Fruit fly (Drosophila melanogaster) whole organism, embryonic: ENCODE data around the gene CG9737.
A peak's percentile ranks its signal among the peaks of the same experiment; 100 is the strongest.

Source experiments
- Atf3 ChIP-seq: fragments of 200-800 bp; sonication (Bioruptor generic); optimal IDR thresholded peaks from 3 replicates; lab custom pipeline; 2016; ENCODE audit warnings: missing biosample characterization, missing genetic modification characterization
- Awh ChIP-seq: fragments of 200-800 bp; sonication (Bioruptor generic); IDR thresholded peaks from 2 replicates; pipeline ENCODE4, ENCODE4 v1.3.6; 2022; ENCODE audit warnings: missing biosample characterization, missing genetic modification characterization
- BEAF-32 ChIP-seq: fragments of 200-800 bp; sonication (Bioruptor generic); optimal IDR thresholded peaks from 3 replicates; lab custom pipeline; 2017; ENCODE audit warnings: missing biosample characterization, missing genetic modification characterization, mild to moderate bottlenecking, moderate library complexity, missing genetic modification reagents
- Bgb ChIP-seq: fragments of 200-800 bp; sonication (Bioruptor generic); IDR thresholded peaks from 2 replicates; pipeline ENCODE4 v1.3.6; 2022; ENCODE audit warnings: missing biosample characterization, missing genetic modification characterization; ENCODE audit not compliant: partially characterized antibody
- CG10462 ChIP-seq: fragments of 200-800 bp; sonication (Bioruptor generic); optimal IDR thresholded peaks from 2 replicates; lab custom pipeline; 2016; ENCODE audit warnings: missing biosample characterization, missing genetic modification characterization
- CG11085 ChIP-seq: fragments of 200-800 bp; sonication (Bioruptor generic); IDR thresholded peaks from 2 replicates; pipeline ENCODE4 v1.3.6; 2022; ENCODE audit warnings: missing biosample characterization, missing genetic modification characterization
- CG11247 ChIP-seq: fragments of 200-800 bp; sonication (Bioruptor generic); IDR thresholded peaks from 2 replicates; pipeline ENCODE4 v1.3.6; 2022; ENCODE audit warnings: missing biosample characterization, missing genetic modification characterization
- CG13296 ChIP-seq: fragments of 200-800 bp; sonication (Bioruptor generic); optimal IDR thresholded peaks from 3 replicates; lab custom pipeline; 2018; ENCODE audit warnings: missing biosample characterization, mild to moderate bottlenecking, missing genetic modification characterization
- CG13775 ChIP-seq: fragments of 200-800 bp; sonication (Bioruptor generic); optimal IDR thresholded peaks from 3 replicates; lab custom pipeline; 2017; ENCODE audit warnings: missing biosample characterization, mild to moderate bottlenecking, missing genetic modification characterization
- CG13894 ChIP-seq: fragments of 200-800 bp; sonication (Bioruptor generic); optimal IDR thresholded peaks from 3 replicates; lab custom pipeline; 2018; ENCODE audit warnings: missing biosample characterization, mild to moderate bottlenecking, missing genetic modification characterization, moderate library complexity
- CG14667 ChIP-seq: fragments of 200-800 bp; sonication (Bioruptor generic); IDR thresholded peaks from 2 replicates; pipeline ENCODE4 v1.3.6; 2022; ENCODE audit warnings: missing biosample characterization, missing genetic modification characterization
- CG15073 ChIP-seq: fragments of 200-800 bp; sonication (Bioruptor generic); optimal IDR thresholded peaks from 2 replicates; lab custom pipeline; 2016; ENCODE audit warnings: missing biosample characterization, missing genetic modification characterization
- CG16815 ChIP-seq: fragments of 200-800 bp; sonication (Bioruptor generic); optimal IDR thresholded peaks from 3 replicates; lab custom pipeline; 2017; ENCODE audit warnings: missing biosample characterization, mild to moderate bottlenecking, missing genetic modification characterization
- CG17328 ChIP-seq: fragments of 200-800 bp; sonication (Bioruptor generic); IDR thresholded peaks from 2 replicates; pipeline ENCODE4 v1.3.6; 2022; ENCODE audit warnings: missing biosample characterization, missing genetic modification characterization
- CG17829 ChIP-seq: fragments of 200-800 bp; optimal IDR thresholded peaks from 2 replicates; lab custom pipeline; 2019; ENCODE audit warnings: missing biosample characterization, mild to moderate bottlenecking, missing genetic modification characterization, moderate library complexity
- CG30403 ChIP-seq: fragments of 200-800 bp; sonication (Bioruptor generic); optimal IDR thresholded peaks from 3 replicates; lab custom pipeline; 2016; ENCODE audit warnings: missing biosample characterization, missing genetic modification characterization
- CG30431 ChIP-seq: fragments of 200-800 bp; sonication (Bioruptor generic); optimal IDR thresholded peaks from 2 replicates; lab custom pipeline; 2017; ENCODE audit warnings: missing biosample characterization, missing genetic modification characterization
- CG34224 ChIP-seq: fragments of 200-800 bp; sonication (Bioruptor generic); IDR thresholded peaks from 3 replicates; pipeline ENCODE4 v1.3.6; 2022; ENCODE audit warnings: missing biosample characterization, missing genetic modification characterization; ENCODE audit not compliant: partially characterized antibody
- CG3838 ChIP-seq: fragments of 200-800 bp; sonication (Bioruptor generic); optimal IDR thresholded peaks from 3 replicates; lab custom pipeline; 2016; ENCODE audit warnings: missing biosample characterization, missing genetic modification characterization
- CG4404 ChIP-seq: fragments of 200-800 bp; sonication (Bioruptor generic); IDR thresholded peaks from 2 replicates; pipeline ENCODE4 v1.3.6; 2022; ENCODE audit warnings: missing biosample characterization, missing genetic modification characterization
- CG6791 ChIP-seq: fragments of 200-800 bp; sonication (Bioruptor generic); IDR thresholded peaks from 3 replicates; pipeline ENCODE4 v1.3.6; 2022; ENCODE audit warnings: missing biosample characterization, missing genetic modification characterization; ENCODE audit not compliant: partially characterized antibody
- CG7928 ChIP-seq: fragments of 200-800 bp; sonication (Bioruptor generic); optimal IDR thresholded peaks from 2 replicates; lab custom pipeline; 2017; ENCODE audit warnings: missing biosample characterization, mild to moderate bottlenecking, missing genetic modification characterization
- CG8089 ChIP-seq: fragments of 200-800 bp; sonication (Bioruptor generic); optimal IDR thresholded peaks from 3 replicates; lab custom pipeline; 2016; ENCODE audit warnings: missing biosample characterization, missing genetic modification characterization
- CG8290 ChIP-seq, 3 experiments: fragments of 200-800 bp; sonication (Bioruptor generic); optimal IDR thresholded peaks; 2 replicates each; lab custom pipeline; 2016 to 2019; ENCODE audit warnings: missing biosample characterization in 3 of 3, missing genetic modification characterization in 3 of 3, mild to moderate bottlenecking in 2 of 3, moderate library complexity in 1 of 3
- CG9727 ChIP-seq: fragments of 200-800 bp; sonication (Bioruptor generic); optimal IDR thresholded peaks from 3 replicates; lab custom pipeline; 2017; ENCODE audit warnings: missing biosample characterization, mild to moderate bottlenecking, missing genetic modification characterization
- CG9797 ChIP-seq: fragments of 200-800 bp; sonication (Bioruptor generic); optimal IDR thresholded peaks from 3 replicates; lab custom pipeline; 2018; ENCODE audit warnings: missing biosample characterization, mild to moderate bottlenecking, missing genetic modification characterization
- Doc3 ChIP-seq: fragments of 200-800 bp; sonication (Bioruptor generic); IDR thresholded peaks from 3 replicates; pipeline ENCODE4 v1.3.6; 2022; ENCODE audit warnings: missing biosample characterization, missing genetic modification characterization; ENCODE audit not compliant: partially characterized antibody
- HLH54F ChIP-seq: fragments of 200-800 bp; sonication (Bioruptor generic); optimal IDR thresholded peaks from 3 replicates; lab custom pipeline; 2016; ENCODE audit warnings: missing biosample characterization, missing genetic modification characterization
- HLHmδ ChIP-seq: fragments of 200-800 bp; sonication (Bioruptor generic); optimal IDR thresholded peaks from 2 replicates; lab custom pipeline; 2018; ENCODE audit warnings: missing biosample characterization, mild to moderate bottlenecking, missing genetic modification characterization, moderate library complexity
- Hmr ChIP-seq: fragments of 200-800 bp; sonication (Bioruptor generic); optimal IDR thresholded peaks from 3 replicates; lab custom pipeline; 2017; ENCODE audit warnings: mild to moderate bottlenecking, missing biosample characterization, missing genetic modification reagents, missing genetic modification characterization
- Jarid2 ChIP-seq: fragments of 200-800 bp; sonication (Bioruptor generic); optimal IDR thresholded peaks from 3 replicates; lab custom pipeline; 2017; ENCODE audit warnings: mild to moderate bottlenecking, missing biosample characterization, missing genetic modification reagents, missing genetic modification characterization
- Meics ChIP-seq: fragments of 200-800 bp; sonication (Bioruptor generic); optimal IDR thresholded peaks from 2 replicates; lab custom pipeline; 2017; ENCODE audit warnings: missing biosample characterization, mild to moderate bottlenecking, missing genetic modification characterization
- Nf-YA ChIP-seq: fragments of 200-800 bp; sonication (Bioruptor generic); IDR thresholded peaks from 2 replicates; pipeline ENCODE4 v1.3.6; 2022; ENCODE audit warnings: missing biosample characterization, missing genetic modification characterization
- Oaz ChIP-seq: fragments of 200-800 bp; sonication (Bioruptor generic); IDR thresholded peaks from 2 replicates; pipeline ENCODE4 v1.3.6; 2022; ENCODE audit warnings: missing biosample characterization, missing genetic modification characterization
- Stat92E ChIP-seq, 3 experiments: fragments of >200 bp in 2 of 3; fragments of 200-800 bp in 1 of 3; sonication (Bioruptor generic) in 1 of 3; optimal IDR thresholded peaks; 2 replicates each; lab custom pipeline; 2017 to 2019; ENCODE audit warnings: missing biosample characterization in 3 of 3, missing genetic modification characterization in 3 of 3, mild to moderate bottlenecking in 1 of 3, moderate library complexity in 1 of 3
- amos ChIP-seq: fragments of 200-800 bp; sonication (Bioruptor generic); IDR thresholded peaks from 2 replicates; pipeline ENCODE4 v1.3.6; 2022; ENCODE audit warnings: missing biosample characterization, missing genetic modification characterization; ENCODE audit not compliant: partially characterized antibody
- ems ChIP-seq: fragments of 200-800 bp; sonication (Bioruptor generic); optimal IDR thresholded peaks from 3 replicates; lab custom pipeline; 2016; ENCODE audit warnings: missing biosample characterization, missing genetic modification characterization
- fd3F ChIP-seq: fragments of 200-800 bp; sonication (Bioruptor generic); optimal IDR thresholded peaks from 2 replicates; lab custom pipeline; 2018; ENCODE audit warnings: missing biosample characterization, mild to moderate bottlenecking, missing genetic modification characterization, moderate library complexity
- fru ChIP-seq: fragments of >200 bp; optimal IDR thresholded peaks from 2 replicates; lab custom pipeline; 2017
- jing ChIP-seq: fragments of 200-800 bp; sonication (Bioruptor generic); optimal IDR thresholded peaks from 2 replicates; lab custom pipeline; 2018; ENCODE audit warnings: missing biosample characterization, mild to moderate bottlenecking, missing genetic modification characterization
- phol ChIP-seq: fragments of 200-800 bp; sonication (Bioruptor generic); optimal IDR thresholded peaks from 3 replicates; lab custom pipeline; 2018; ENCODE audit warnings: missing biosample characterization, mild to moderate bottlenecking, missing genetic modification characterization, moderate library complexity
- pum ChIP-seq: fragments of 200-800 bp; sonication (Bioruptor generic); optimal IDR thresholded peaks from 2 replicates; lab custom pipeline; 2016; ENCODE audit warnings: missing biosample characterization, missing genetic modification characterization
- so ChIP-seq: fragments of 200-800 bp; sonication (Bioruptor generic); IDR thresholded peaks from 3 replicates; pipeline ENCODE4 v1.3.6; 2022; ENCODE audit warnings: missing biosample characterization, missing genetic modification characterization
- tll ChIP-seq, 2 experiments: fragments of 200-800 bp in 1 of 2; fragments of >200 bp in 1 of 2; sonication (Bioruptor generic) in 1 of 2; optimal IDR thresholded peaks; 2 replicates each; lab custom pipeline; 2017 to 2019; ENCODE audit warnings: missing biosample characterization in 2 of 2, missing genetic modification characterization in 2 of 2, mild to moderate bottlenecking in 1 of 2, moderate library complexity in 1 of 2
- toy ChIP-seq: fragments of 200-800 bp; sonication (Bioruptor generic); IDR thresholded peaks from 2 replicates; pipeline ENCODE4 v1.3.6; 2022; ENCODE audit warnings: missing biosample characterization, missing genetic modification characterization
- tx ChIP-seq: fragments of 200-800 bp; sonication (Bioruptor generic); optimal IDR thresholded peaks from 2 replicates; lab custom pipeline; 2016; ENCODE audit warnings: missing biosample characterization, missing genetic modification characterization
- unc-4 ChIP-seq: fragments of 200-800 bp; sonication (Bioruptor generic); IDR thresholded peaks from 2 replicates; pipeline ENCODE4 v1.3.6; 2022; ENCODE audit warnings: missing biosample characterization, missing genetic modification characterization; ENCODE audit not compliant: partially characterized antibody
- unpg ChIP-seq: fragments of 200-800 bp; sonication (Bioruptor generic); optimal IDR thresholded peaks from 3 replicates; lab custom pipeline; 2018; ENCODE audit warnings: missing biosample characterization, mild to moderate bottlenecking, missing genetic modification characterization, moderate library complexity
- yki ChIP-seq: fragments of >200 bp; optimal IDR thresholded peaks from 3 replicates; lab custom pipeline; 2018
- zfh2 ChIP-seq: fragments of 200-800 bp; sonication (Bioruptor generic); optimal IDR thresholded peaks from 2 replicates; lab custom pipeline; 2016; ENCODE audit warnings: missing biosample characterization, missing genetic modification characterization

CG9737 gene

dm6 chr3R:30265420-30265819 is 22.3 kb upstream of the CG9737 start (continued):
- TF ChIP-seq CG11247 (peak; percentile 56), yki (no peak), Oaz (GFP tag; lab: Robert Waterston, UW) (no peak), CG13775 (GFP tag; lab: Kevin White, UChicago) (peak; percentile 6), ems (GFP tag; lab: Kevin White, UChicago) (no peak), tll (GFP tag; optimal IDR thresholded peaks at IDR 0.05; lab: Kevin White, UChicago) (no peak), CG16815 (peak; percentile 31), CG17829 (tag; lab: Kevin White, UChicago) (peak; percentile 72), CG10462 (peak; percentile 30), CG3838 (GFP tag; lab: Kevin White, UChicago) (no peak), CG8290 (GFP tag; optimal IDR thresholded peaks at IDR 0.05; lab: Kevin White, UChicago) (no peak), CG8290 (tag; optimal IDR thresholded peaks at IDR 0.05; lab: Kevin White, UChicago) (peak in 1 of 2 experiments; percentile 55), CG9727 (GFP tag; lab: Kevin White, UChicago) (peak; percentile 20), CG17328 (GFP tag; lab: Robert Waterston, UW) (peak; percentile 84), CG30403 (GFP tag; lab: Kevin White, UChicago) (peak; percentile 52), CG13894 (no peak), fd3F (GFP tag; lab: Kevin White, UChicago) (no peak), pum (GFP tag; lab: Kevin White, UChicago) (peak; percentile 16), unc-4 (GFP tag; lab: Robert Waterston, UW) (no peak), CG6791 (GFP tag; lab: Robert Waterston, UW) (no peak), Nf-YA (GFP tag; lab: Robert Waterston, UW) (peak; percentile 66), HLHmδ (GFP tag; lab: Kevin White, UChicago) (no peak), Awh (peak; percentile 74), fru (lab: Kevin White, UChicago) (no peak), Jarid2 (GFP tag; lab: Kevin White, UChicago) (peak; percentile 16), CG30431 (peak; percentile 39), Meics (GFP tag; lab: Kevin White, UChicago) (no peak), CG9797 (GFP tag; lab: Kevin White, UChicago) (no peak), CG14667 (GFP tag; lab: Robert Waterston, UW) (peak; percentile 62), tx (GFP tag; lab: Kevin White, UChicago) (no peak), CG15073 (GFP tag; lab: Kevin White, UChicago) (no peak), HLH54F (GFP tag; lab: Kevin White, UChicago) (no peak), Stat92E (GFP tag; optimal IDR thresholded peaks at IDR 0.05; lab: Kevin White, UChicago) (no peak), CG7928 (GFP tag; lab: Kevin White, UChicago) (no peak), phol (tag; lab: Kevin White, UChicago) (peak; percentile 62), CG11085 (GFP tag; lab: Robert Waterston, UW) (no peak), amos (GFP tag; lab: Robert Waterston, UW) (no peak), zfh2 (GFP tag; lab: Kevin White, UChicago) (no peak), Hmr (GFP tag; lab: Kevin White, UChicago) (no peak), BEAF-32 (GFP tag; lab: Kevin White, UChicago) (no peak), unpg (GFP tag; lab: Kevin White, UChicago) (peak; percentile 66), jing (GFP tag; lab: Kevin White, UChicago) (peak; percentile 50), toy (0 out of 2 replicates have a peak, but pooled peaks have one; percentile 18), CG8089 (GFP tag; lab: Kevin White, UChicago) (no peak), Bgb (GFP tag; lab: Robert Waterston, UW) (no peak), CG34224 (GFP tag; lab: Robert Waterston, UW) (no peak), CG13296 (GFP tag; lab: Kevin White, UChicago) (no peak), Atf3 (GFP tag; lab: Kevin White, UChicago) (no peak), Doc3 (no peak), CG4404 (GFP tag; lab: Robert Waterston, UW) (peak; percentile 53), so (0 out of 3 replicates have a peak, but pooled peaks have one; percentile 13)
